Fruit fly (Drosophila melanogaster): ENCODE data around the gene Cyp309a1.

DNA sequence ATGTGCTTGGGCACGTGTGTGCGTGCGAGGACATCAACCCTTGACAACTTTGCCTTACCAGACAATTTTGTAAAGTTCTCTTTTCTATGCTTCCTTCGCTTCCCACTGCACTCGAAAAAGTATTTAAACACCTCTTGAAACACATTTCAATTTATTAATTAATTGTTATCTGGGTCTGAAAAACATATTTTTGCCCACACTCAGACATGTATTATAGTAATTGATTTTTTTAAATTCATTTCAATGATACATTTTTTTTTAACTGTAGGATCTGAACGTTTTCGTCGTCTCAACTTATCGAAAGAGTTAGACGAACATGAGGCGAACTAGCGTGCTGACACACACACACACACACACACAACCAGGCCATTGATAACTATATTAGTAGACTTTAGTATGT lies 22.1 kb downstream of the Cyp309a1 start:
- TF ChIP-seq Dif (GFP tag; optimal IDR thresholded peaks at IDR 0.05; ENCODE audit: partially characterized antibody) (no peak), usp (GFP tag; optimal IDR thresholded peaks at IDR 0.05) (no peak), Myc (optimal IDR thresholded peaks at IDR 0.05) (no peak), h (GFP tag; optimal IDR thresholded peaks at IDR 0.05) (no peak), Abd-B (GFP tag; optimal IDR thresholded peaks at IDR 0.05) (no peak), Sp1 (GFP tag; optimal IDR thresholded peaks at IDR 0.05) (no peak)
